Worm (Caenorhabditis elegans): ENCODE data around the gene Y39H10A.1.

Y39H10A.1 gene

DNA sequence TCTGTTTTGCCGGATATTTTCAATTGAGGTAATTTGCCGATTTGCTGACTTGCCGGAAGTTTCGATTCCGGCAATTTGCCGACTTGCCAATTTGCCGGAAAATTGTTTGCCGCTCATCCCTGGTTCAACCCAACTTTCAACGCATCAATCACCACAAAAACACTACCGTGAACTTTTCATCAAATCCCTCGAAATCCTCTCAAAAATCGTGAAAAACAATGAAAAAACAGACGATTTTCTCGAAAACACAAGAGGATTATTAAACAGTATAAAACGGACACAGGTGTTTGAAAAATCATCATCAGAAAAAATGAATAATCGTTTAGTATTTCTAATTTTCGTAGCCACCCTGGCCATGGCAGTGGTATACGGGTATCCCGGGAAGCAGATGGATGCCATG lies at the start of gene Y39H10A.1:
Y39H10A.1 (plus strand) TSS at position 301 of the 400 bp plus-strand sequence.
- TF ChIP-seq tbx-2 (tag; optimal IDR thresholded peaks at IDR 0.05) (no peak), pha-4 (tag; optimal IDR thresholded peaks at IDR 0.05) (no peak), madf-2 (tag; optimal IDR thresholded peaks at IDR 0.05) (no peak), ceh-22 (tag; optimal IDR thresholded peaks at IDR 0.05) (no peak), syd-9 (tag; optimal IDR thresholded peaks at IDR 0.05) (no peak), sdc-2 (tag; optimal IDR thresholded peaks at IDR 0.05) (no peak), K09A11.1 (tag; optimal IDR thresholded peaks at IDR 0.05; ENCODE audit: insufficient read depth) (no peak), unc-55 (GFP tag; optimal IDR thresholded peaks at IDR 0.05) (no peak), ceh-9 (tag; optimal IDR thresholded peaks at IDR 0.05) (no peak), hlh-6 (tag; optimal IDR thresholded peaks at IDR 0.05) (no peak), F13H6.1 (tag; optimal IDR thresholded peaks at IDR 0.05) (no peak), nhr-11 (tag; optimal IDR thresholded peaks at IDR 0.05) (no peak), ceh-6 (GFP tag; optimal IDR thresholded peaks at IDR 0.05) (no peak)

DNA sequence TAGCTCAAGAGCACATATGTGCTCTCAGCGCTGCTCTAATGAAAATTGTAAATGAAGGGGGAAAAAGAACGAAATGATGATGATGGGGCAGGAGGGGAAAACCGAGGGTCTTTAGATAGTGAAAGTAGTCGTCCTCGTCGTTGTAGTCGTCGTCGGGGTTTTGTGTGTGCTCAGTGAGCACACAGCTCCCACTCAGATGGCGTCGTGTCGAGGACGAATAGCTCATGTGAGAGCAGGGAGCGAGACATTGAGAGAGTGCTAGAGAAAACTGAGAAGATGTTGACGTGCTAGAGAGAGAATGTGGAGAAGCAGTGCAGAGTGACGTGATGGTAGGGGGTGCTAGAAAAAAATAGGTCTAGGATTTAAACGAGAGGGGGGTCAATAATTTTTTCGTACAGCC lies 49.3 kb upstream of the Y39H10A.1 start:
- TF ChIP-seq lim-6 (tag; optimal IDR thresholded peaks at IDR 0.05) (peak; percentile 68), npax-4 (tag; optimal IDR thresholded peaks at IDR 0.05) (no peak), ceh-19 (GFP tag; optimal IDR thresholded peaks at IDR 0.05) (no peak), fkh-10 (GFP tag; optimal IDR thresholded peaks at IDR 0.05) (no peak), K09A11.1 (tag; optimal IDR thresholded peaks at IDR 0.05; ENCODE audit: insufficient read depth) (no peak), tbx-2 (tag; optimal IDR thresholded peaks at IDR 0.05) (peak; percentile 35), hlh-30 (tag; optimal IDR thresholded peaks at IDR 0.05; ENCODE audit: insufficient read depth) (no peak), unc-42 (tag; optimal IDR thresholded peaks at IDR 0.05) (peak; percentile 28), pqm-1 (tag; optimal IDR thresholded peaks at IDR 0.05) (no peak), unc-86 (tag; optimal IDR thresholded peaks at IDR 0.05) (no peak), nfya-1 (tag; optimal IDR thresholded peaks at IDR 0.05) (peak; percentile 38), C08G9.2 (tag; optimal IDR thresholded peaks at IDR 0.05) (peak; percentile 21), Y22D7AL.16 (tag; optimal IDR thresholded peaks at IDR 0.05) (no peak), sdc-2 (tag; optimal IDR thresholded peaks at IDR 0.05) (peak; percentile 10), ceh-31 (tag; optimal IDR thresholded peaks at IDR 0.05) (peak; percentile 39)

DNA sequence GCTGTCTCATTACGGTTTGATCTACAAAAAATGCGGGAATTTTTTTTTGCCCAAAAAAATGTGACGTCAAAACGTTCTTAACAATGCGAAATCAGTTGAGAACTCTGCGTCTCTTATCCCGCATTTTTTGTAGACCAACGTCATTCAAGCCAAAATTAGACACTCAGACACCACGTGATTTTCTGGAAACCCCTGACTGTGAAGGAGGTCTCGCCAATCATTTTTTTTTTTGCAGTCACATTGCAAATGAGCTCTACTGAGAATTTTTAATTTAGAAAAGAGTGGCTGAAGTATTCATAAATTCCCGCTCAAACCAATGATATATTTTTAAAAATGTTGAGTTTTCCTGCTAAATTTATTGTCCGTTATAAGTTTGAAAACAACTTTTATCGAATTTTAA lies 48.5 kb upstream of the Y39H10A.1 start:
- no peak for TF ChIP-seq Y22D7AL.16 (tag; optimal IDR thresholded peaks at IDR 0.05)

DNA sequence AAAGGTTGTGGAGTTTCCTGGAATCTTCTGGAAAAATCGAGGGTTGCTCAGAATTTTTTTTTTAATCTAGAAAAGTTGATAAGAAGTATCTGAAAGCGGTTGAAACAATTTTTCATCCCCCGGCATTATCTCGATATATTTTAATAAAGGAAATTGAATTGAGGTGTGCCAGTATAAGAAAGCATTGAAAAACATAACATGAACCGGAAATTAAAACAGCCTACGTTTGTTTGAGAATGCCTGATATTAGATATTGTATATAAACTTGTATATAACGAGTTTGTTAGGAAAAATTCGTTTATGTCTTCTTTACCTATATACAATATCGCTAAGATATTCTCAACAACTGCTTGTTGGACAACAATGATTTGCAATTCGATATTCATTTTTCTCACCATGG lies 42.2 kb upstream of the Y39H10A.1 start, which contains the start of gene str-30:
str-30 (plus strand) TSS at position 301 of the 400 bp plus-strand sequence.
- TF ChIP-seq unc-42 (tag; optimal IDR thresholded peaks at IDR 0.05) = no peak
- TF ChIP-seq K02D7.2 (tag; optimal IDR thresholded peaks at IDR 0.05) = no peak
- no peak for TF ChIP-seq eyg-1 (tag; optimal IDR thresholded peaks at IDR 0.05)
- TF ChIP-seq pag-3 (tag; optimal IDR thresholded peaks at IDR 0.05; ENCODE audit: borderline replicate concordance) = no peak
- no peak for TF ChIP-seq syd-9 (tag; optimal IDR thresholded peaks at IDR 0.05)
- no peak for TF ChIP-seq Y22D7AL.16 (tag; optimal IDR thresholded peaks at IDR 0.05)
- TF ChIP-seq hlh-6 (tag; optimal IDR thresholded peaks at IDR 0.05) = no peak
- no peak for TF ChIP-seq dmd-4 (tag; optimal IDR thresholded peaks at IDR 0.05; ENCODE audit: borderline replicate concordance)
- no peak for TF ChIP-seq ref-2 (tag; optimal IDR thresholded peaks at IDR 0.05)
- no peak for TF ChIP-seq hlh-15 (tag; optimal IDR thresholded peaks at IDR 0.05)
- no peak for TF ChIP-seq ceh-30 (tag; optimal IDR thresholded peaks at IDR 0.05)
- no peak for TF ChIP-seq mec-3 (tag; optimal IDR thresholded peaks at IDR 0.05; ENCODE audit: borderline replicate concordance)
- no peak for TF ChIP-seq hlh-30 (tag; optimal IDR thresholded peaks at IDR 0.05; ENCODE audit: insufficient read depth)

DNA sequence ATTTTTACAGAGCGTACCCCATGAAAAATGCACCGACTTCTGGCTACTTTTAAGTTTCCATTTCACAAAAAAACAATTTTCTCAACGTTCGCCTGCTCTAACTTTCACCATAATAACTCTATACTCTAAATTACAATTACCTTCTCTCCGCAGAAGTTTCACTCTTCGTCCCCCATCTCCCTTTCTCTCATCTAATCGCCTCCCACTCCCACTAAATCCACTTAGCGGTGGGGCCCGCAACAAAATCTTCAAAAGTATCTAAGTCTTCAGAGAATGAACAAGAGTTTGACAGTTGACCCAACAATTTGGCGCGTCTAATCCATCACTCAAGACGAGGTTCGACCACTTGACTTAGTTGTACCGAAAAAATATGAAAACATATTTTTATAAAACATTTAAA lies 28.6 kb upstream of the Y39H10A.1 start:
- peak; percentile 9 for TF ChIP-seq unc-42 (tag; optimal IDR thresholded peaks at IDR 0.05)
- TF ChIP-seq ama-1 (optimal IDR thresholded peaks at IDR 0.05) = no peak
